Worm (Caenorhabditis elegans) whole organism, late embryonic: ENCODE results near the gene wdfy-2.

Experiments
- lin-11 ChIP-seq: fragments of 200-800 bp; sonication (Bioruptor generic); optimal IDR thresholded peaks from 2 replicates; lab custom pipeline; 2018; ENCODE audit warnings: mild to moderate bottlenecking, missing genetic modification characterization, missing compliant biosample characterization
- nfya-1 ChIP-seq: sonication (generic microtip); optimal IDR thresholded peaks from 2 replicates; lab custom pipeline; 2017; ENCODE audit warnings: missing genetic modification characterization, mild to moderate bottlenecking, missing compliant biosample characterization, antibody characterized with exemption, moderate library complexity
- odd-2 ChIP-seq: sonication (generic microtip); optimal IDR thresholded peaks from 2 replicates; lab custom pipeline; 2017; ENCODE audit warnings: antibody characterized with exemption, mild to moderate bottlenecking, missing genetic modification characterization, missing compliant biosample characterization
- pqm-1 ChIP-seq: sonication (generic microtip); optimal IDR thresholded peaks from 2 replicates; lab custom pipeline; 2016; ENCODE audit warnings: missing genetic modification characterization, missing compliant biosample characterization

ce11 chrII:9319058-9319915 is at the start of gene wdfy-2, which contains the start of gene csa-1:
- no peak for TF ChIP-seq lin-11 (tag; lab: Kevin White, UChicago)
- no peak for TF ChIP-seq pqm-1 (tag; lab: Kevin White, UChicago)
- TF ChIP-seq odd-2 (tag; lab: Kevin White, UChicago), result no peak
- TF ChIP-seq nfya-1 (tag; lab: Kevin White, UChicago), result no peak
